Worm (Caenorhabditis elegans) whole organism, late embryonic: ENCODE data around the gene unc-22.

ENCODE experiments used
- C08G9.2 ChIP-seq: sonication (generic microtip); optimal IDR thresholded peaks from 2 replicates; lab custom pipeline; 2016; ENCODE audit warnings: mild to moderate bottlenecking, missing genetic modification characterization, moderate library complexity, missing compliant biosample characterization
- K09A11.1 ChIP-seq: sonication (generic microtip); optimal IDR thresholded peaks from 2 replicates; lab custom pipeline; 2017; ENCODE audit warnings: antibody characterized with exemption, mild to moderate bottlenecking, missing genetic modification characterization, missing compliant biosample characterization; ENCODE audit not compliant: insufficient read depth
- T23F11.4 ChIP-seq: fragments of 200-800 bp; sonication (Bioruptor generic); optimal IDR thresholded peaks from 2 replicates; lab custom pipeline; 2018; ENCODE audit warnings: mild to moderate bottlenecking, missing genetic modification characterization, missing compliant biosample characterization
- ahr-1 ChIP-seq: sonication (generic microtip); optimal IDR thresholded peaks from 2 replicates; lab custom pipeline; 2016; ENCODE audit warnings: missing genetic modification characterization, missing compliant biosample characterization
- ceh-14 ChIP-seq: sonication (generic microtip); optimal IDR thresholded peaks from 2 replicates; lab custom pipeline; 2016; ENCODE audit warnings: missing genotype, missing genetic modification characterization, missing compliant biosample characterization
- ceh-2 ChIP-seq: sonication (generic microtip); optimal IDR thresholded peaks from 2 replicates; lab custom pipeline; 2016; ENCODE audit warnings: missing genotype, missing genetic modification characterization, missing compliant biosample characterization
- ceh-24 ChIP-seq: sonication (generic microtip); optimal IDR thresholded peaks from 2 replicates; lab custom pipeline; 2016; ENCODE audit warnings: mild to moderate bottlenecking, missing genetic modification characterization, missing compliant biosample characterization
- ceh-31 ChIP-seq: sonication (generic microtip); optimal IDR thresholded peaks from 2 replicates; lab custom pipeline; 2016; ENCODE audit warnings: missing genetic modification characterization, missing compliant biosample characterization
- ceh-34 ChIP-seq: sonication (generic microtip); optimal IDR thresholded peaks from 2 replicates; lab custom pipeline; 2016; ENCODE audit warnings: mild to moderate bottlenecking, missing genetic modification characterization, missing compliant biosample characterization
- ceh-48 ChIP-seq: sonication (generic microtip); optimal IDR thresholded peaks from 2 replicates; lab custom pipeline; 2016; ENCODE audit warnings: missing genetic modification characterization, inconsistent platforms, missing compliant biosample characterization
- ceh-9 ChIP-seq: sonication (generic microtip); optimal IDR thresholded peaks from 2 replicates; lab custom pipeline; 2016; ENCODE audit warnings: mild to moderate bottlenecking, missing genetic modification characterization, inconsistent platforms, missing compliant biosample characterization
- dve-1 ChIP-seq: sonication (generic microtip); optimal IDR thresholded peaks from 2 replicates; lab custom pipeline; 2017; ENCODE audit warnings: antibody characterized with exemption, mild to moderate bottlenecking, missing genetic modification characterization, missing compliant biosample characterization
- elt-4 ChIP-seq: sonication (generic microtip); optimal IDR thresholded peaks from 2 replicates; lab custom pipeline; 2016; ENCODE audit warnings: missing genetic modification characterization, missing compliant biosample characterization
- ets-4 ChIP-seq: sonication (generic microtip); optimal IDR thresholded peaks from 2 replicates; lab custom pipeline; 2016; ENCODE audit warnings: missing genetic modification characterization, missing compliant biosample characterization
- eyg-1 ChIP-seq: sonication (generic microtip); optimal IDR thresholded peaks from 2 replicates; lab custom pipeline; 2016; ENCODE audit warnings: missing genotype, missing genetic modification characterization, missing compliant biosample characterization
- fax-1 ChIP-seq: sonication (generic microtip); optimal IDR thresholded peaks from 2 replicates; lab custom pipeline; 2016; ENCODE audit warnings: missing genotype, missing genetic modification characterization, missing compliant biosample characterization
- fkh-10 ChIP-seq: fragments of 150-350 bp; optimal IDR thresholded peaks from 2 replicates; lab custom pipeline; 2014; ENCODE audit warnings: missing biosample characterization, missing genetic modification reagents, missing genetic modification characterization
- gmeb-2 ChIP-seq: sonication (generic microtip); optimal IDR thresholded peaks from 2 replicates; lab custom pipeline; 2016; ENCODE audit warnings: missing genetic modification characterization, inconsistent platforms, missing compliant biosample characterization
- hlh-13 ChIP-seq: fragments of 200-800 bp; sonication (Bioruptor generic); optimal IDR thresholded peaks from 2 replicates; lab custom pipeline; 2018; ENCODE audit warnings: mild to moderate bottlenecking, missing genetic modification characterization, missing compliant biosample characterization
- hlh-6 ChIP-seq: sonication (generic microtip); optimal IDR thresholded peaks from 2 replicates; lab custom pipeline; 2016; ENCODE audit warnings: missing genotype, missing genetic modification characterization, missing compliant biosample characterization
- hlh-8 ChIP-seq: sonication (generic microtip); optimal IDR thresholded peaks from 2 replicates; lab custom pipeline; 2016; ENCODE audit warnings: missing genotype, missing genetic modification characterization, missing compliant biosample characterization
- lin-11 ChIP-seq: fragments of 200-800 bp; sonication (Bioruptor generic); optimal IDR thresholded peaks from 2 replicates; lab custom pipeline; 2018; ENCODE audit warnings: mild to moderate bottlenecking, missing genetic modification characterization, missing compliant biosample characterization
- odd-2 ChIP-seq: sonication (generic microtip); optimal IDR thresholded peaks from 2 replicates; lab custom pipeline; 2017; ENCODE audit warnings: antibody characterized with exemption, mild to moderate bottlenecking, missing genetic modification characterization, missing compliant biosample characterization
- pax-1 ChIP-seq: fragments of 150-350 bp; optimal IDR thresholded peaks from 2 replicates; lab custom pipeline; 2014; ENCODE audit warnings: missing biosample characterization, missing genetic modification characterization
- pqm-1 ChIP-seq: sonication (generic microtip); optimal IDR thresholded peaks from 2 replicates; lab custom pipeline; 2016; ENCODE audit warnings: missing genetic modification characterization, missing compliant biosample characterization
- pros-1 ChIP-seq: fragments of 150-350 bp; optimal IDR thresholded peaks from 2 replicates; lab custom pipeline; 2014; ENCODE audit warnings: missing biosample characterization, missing genetic modification reagents, missing genetic modification characterization
- ref-2 ChIP-seq: sonication (generic microtip); optimal IDR thresholded peaks from 2 replicates; lab custom pipeline; 2016; ENCODE audit warnings: missing genetic modification characterization, missing compliant biosample characterization
- sox-2 ChIP-seq: fragments of 200-800 bp; sonication (Bioruptor generic); IDR thresholded peaks from 2 replicates; pipeline ENCODE4 v1.3.6; 2022; ENCODE audit warnings: missing genetic modification reagents, missing genetic modification characterization, missing compliant biosample characterization
- syd-9 ChIP-seq: sonication (generic microtip); optimal IDR thresholded peaks from 2 replicates; lab custom pipeline; 2016; ENCODE audit warnings: mild to moderate bottlenecking, missing genetic modification characterization, moderate library complexity, missing compliant biosample characterization
- tbx-7 ChIP-seq: sonication (generic microtip); optimal IDR thresholded peaks from 2 replicates; lab custom pipeline; 2016; ENCODE audit warnings: missing genotype, missing genetic modification characterization, missing compliant biosample characterization
- ttx-3 ChIP-seq: sonication (generic microtip); optimal IDR thresholded peaks from 2 replicates; lab custom pipeline; 2016; ENCODE audit warnings: missing genetic modification reagents, missing genetic modification characterization, missing compliant biosample characterization
- unc-3 ChIP-seq, 2 experiments: fragments of 200-800 bp in 1 of 2; sonication (Bioruptor generic) in 1 of 2; sonication (generic microtip) in 1 of 2; conservative IDR thresholded peaks in 1 of 2; optimal IDR thresholded peaks in 1 of 2; 2 replicates each; pipeline versions ENCODE4 v1.3.6 to Lab custom; 2016 to 2022; ENCODE audit warnings: missing compliant biosample characterization in 2 of 2, missing genetic modification characterization in 2 of 2, missing genetic modification reagents in 1 of 2
- unc-86 ChIP-seq: sonication (generic microtip); optimal IDR thresholded peaks from 2 replicates; lab custom pipeline; 2016; ENCODE audit warnings: missing genetic modification characterization, missing compliant biosample characterization
- zip-5 ChIP-seq: sonication (generic microtip); optimal IDR thresholded peaks from 2 replicates; lab custom pipeline; 2016; ENCODE audit warnings: missing genetic modification characterization, missing compliant biosample characterization
- ztf-16 ChIP-seq: sonication (generic microtip); optimal IDR thresholded peaks from 2 replicates; lab custom pipeline; 2017; ENCODE audit warnings: missing genetic modification characterization, missing compliant biosample characterization

The unc-22 gene

ce11 chrIV:12031003-12031402 is 20.2 kb upstream of the unc-22 start, which contains the start of the genes T12G3.6 and mrpl-51:
TSS of gene T12G3.6 (minus strand) at chrIV:12031271.
TSS of gene mrpl-51 (plus strand) at chrIV:12031324.
- no peak for TF ChIP-seq ahr-1 (tag; lab: Kevin White, UChicago)
- no peak for TF ChIP-seq ceh-2 (tag; lab: Kevin White, UChicago)
- TF ChIP-seq syd-9 (tag; lab: Kevin White, UChicago) = no peak

- TF ChIP-seq hlh-13 (GFP tag; lab: Kevin White, UChicago) = no peak
- TF ChIP-seq T23F11.4 (GFP tag; lab: Kevin White, UChicago) = no peak
- no peak for TF ChIP-seq zip-5 (tag; lab: Kevin White, UChicago)
- TF ChIP-seq gmeb-2 = no peak
- TF ChIP-seq lin-11 (tag; lab: Kevin White, UChicago) = no peak
- TF ChIP-seq ceh-24 (tag; lab: Kevin White, UChicago) = no peak
- TF ChIP-seq odd-2 (tag; lab: Kevin White, UChicago) = no peak
- no peak for TF ChIP-seq hlh-6
- TF ChIP-seq fkh-10 (GFP tag; lab: Kevin White, UChicago) = no peak
- TF ChIP-seq pax-1 (tag; lab: Kevin White, UChicago) = no peak
- TF ChIP-seq ref-2 (tag; lab: Kevin White, UChicago) = no peak
- no peak for TF ChIP-seq ahr-1 (tag; lab: Kevin White, UChicago)
- TF ChIP-seq pqm-1 = no peak
- no peak for TF ChIP-seq ets-4 (tag; lab: Kevin White, UChicago)
- no peak for TF ChIP-seq C08G9.2 (tag; lab: Kevin White, UChicago)
- no peak for TF ChIP-seq ceh-34 (tag; lab: Kevin White, UChicago)
- TF ChIP-seq unc-3 (GFP tag; conservative IDR thresholded peaks at IDR 0.05; lab: Robert Waterston, UW) = no peak
- no peak for TF ChIP-seq unc-3 (tag; optimal IDR thresholded peaks at IDR 0.05; lab: Kevin White, UChicago)
- TF ChIP-seq pros-1 (tag; lab: Kevin White, UChicago) = no peak
These were observed 18.9 kb upstream of the unc-22 start, which contains the start of gene T12G3.11 for ce11 chrIV:12029722-12030182. TSS of gene T12G3.11 (minus strand) at chrIV:12029772.

- TF ChIP-seq K09A11.1 (tag; lab: Kevin White, UChicago) = no peak
- no peak for TF ChIP-seq ceh-14 (tag; lab: Kevin White, UChicago)
- TF ChIP-seq dve-1 (tag; lab: Kevin White, UChicago) = no peak
These were observed 18.3 kb upstream of the unc-22 start, which contains the start of gene tgn-38 for ce11 chrIV:12029074-12029473. TSS of gene tgn-38 (minus strand) at chrIV:12029174.

- no peak for TF ChIP-seq ceh-14 (tag; lab: Kevin White, UChicago)
- no peak for TF ChIP-seq sox-2
- no peak for TF ChIP-seq tbx-7
- TF ChIP-seq fax-1 (tag; lab: Kevin White, UChicago) = no peak
- TF ChIP-seq elt-4 (tag; lab: Kevin White, UChicago) = no peak
- TF ChIP-seq eyg-1 (tag; lab: Kevin White, UChicago) = no peak
- no peak for TF ChIP-seq syd-9 (tag; lab: Kevin White, UChicago)
- TF ChIP-seq ceh-31 (tag; lab: Kevin White, UChicago) = no peak
- TF ChIP-seq hlh-8 (tag; lab: Kevin White, UChicago) = no peak
- TF ChIP-seq ceh-48 (tag; lab: Kevin White, UChicago) = no peak
- no peak for TF ChIP-seq ttx-3 (tag; lab: Kevin White, UChicago)
These were observed 10.6 kb upstream of the unc-22 start for ce11 chrIV:12021360-12021759.

- TF ChIP-seq zip-5 (tag; lab: Kevin White, UChicago) = no peak
- TF ChIP-seq ceh-2 (tag; lab: Kevin White, UChicago) = no peak
- TF ChIP-seq ceh-48 (tag; lab: Kevin White, UChicago) = no peak
- TF ChIP-seq unc-86 (tag; lab: Kevin White, UChicago) = no peak
- TF ChIP-seq syd-9 (tag; lab: Kevin White, UChicago) = no peak
- no peak for TF ChIP-seq ztf-16 (tag; lab: Kevin White, UChicago)
- TF ChIP-seq ahr-1 (tag; lab: Kevin White, UChicago) = no peak
- TF ChIP-seq ttx-3 (tag; lab: Kevin White, UChicago) = no peak
- no peak for TF ChIP-seq fkh-10 (GFP tag; lab: Kevin White, UChicago)
- TF ChIP-seq ceh-9 (tag; lab: Kevin White, UChicago) = no peak
- no peak for TF ChIP-seq pqm-1
These were observed 8.1 kb upstream of the unc-22 start for ce11 chrIV:12018920-12019319.
